Worm (Caenorhabditis elegans): ENCODE measurements around the gene sedl-1.

The sedl-1 gene

ce11 chrX:1464699-1465098 is 24.6 kb upstream of the sedl-1 start, which contains the start of gene D1005.6:
TSS of gene D1005.6 (minus strand) at chrX:1464799.
- TF ChIP-seq lin-11 (tag; optimal IDR thresholded peaks at IDR 0.05) (no peak), hlh-6 (tag; optimal IDR thresholded peaks at IDR 0.05) (no peak), ceh-31 (tag; optimal IDR thresholded peaks at IDR 0.05) (no peak), Y22D7AL.16 (tag; optimal IDR thresholded peaks at IDR 0.05) (no peak), pag-3 (tag; optimal IDR thresholded peaks at IDR 0.05; ENCODE audit: borderline replicate concordance) (no peak), pha-4 (tag; optimal IDR thresholded peaks at IDR 0.05) (no peak), zip-5 (tag; optimal IDR thresholded peaks at IDR 0.05) (no peak), hlh-8 (tag; optimal IDR thresholded peaks at IDR 0.05) (no peak), ref-2 (tag; optimal IDR thresholded peaks at IDR 0.05) (no peak), unc-3 (GFP tag; conservative IDR thresholded peaks at IDR 0.05) (no peak), unc-3 (tag; optimal IDR thresholded peaks at IDR 0.05) (no peak), ceh-30 (tag; optimal IDR thresholded peaks at IDR 0.05) (no peak), ama-1 (optimal IDR thresholded peaks at IDR 0.05) (no peak), T23F11.4 (GFP tag; optimal IDR thresholded peaks at IDR 0.05) (no peak), ceh-19 (GFP tag; optimal IDR thresholded peaks at IDR 0.05) (no peak), unc-55 (GFP tag; optimal IDR thresholded peaks at IDR 0.05) (no peak), ets-4 (tag; optimal IDR thresholded peaks at IDR 0.05) (no peak), nfya-1 (tag; optimal IDR thresholded peaks at IDR 0.05) (no peak)

ce11 chrX:1459756-1460155 is 19.7 kb upstream of the sedl-1 start:
- no peak for TF ChIP-seq madf-2 (tag; optimal IDR thresholded peaks at IDR 0.05)
- TF ChIP-seq pax-1 (tag; optimal IDR thresholded peaks at IDR 0.05): no peak
- no peak for TF ChIP-seq ceh-22 (tag; optimal IDR thresholded peaks at IDR 0.05)
- TF ChIP-seq fkh-6 (tag; optimal IDR thresholded peaks at IDR 0.05): no peak
- TF ChIP-seq ceh-14 (tag; optimal IDR thresholded peaks at IDR 0.05): no peak
- TF ChIP-seq nhr-232 (tag; optimal IDR thresholded peaks at IDR 0.05): no peak
- TF ChIP-seq tbx-7 (tag; optimal IDR thresholded peaks at IDR 0.05): no peak
- no peak for TF ChIP-seq sox-2 (GFP tag; IDR thresholded peaks at IDR 0.05)
- TF ChIP-seq hlh-6 (tag; optimal IDR thresholded peaks at IDR 0.05): no peak
- TF ChIP-seq C38D4.7 (GFP tag; optimal IDR thresholded peaks at IDR 0.05): no peak
- TF ChIP-seq unc-55 (GFP tag; optimal IDR thresholded peaks at IDR 0.05): no peak
- no peak for TF ChIP-seq Y22D7AL.16 (tag; optimal IDR thresholded peaks at IDR 0.05)
- no peak for TF ChIP-seq F13H6.1 (tag; optimal IDR thresholded peaks at IDR 0.05)
- no peak for TF ChIP-seq K02D7.2 (tag; optimal IDR thresholded peaks at IDR 0.05)
- TF ChIP-seq eyg-1 (tag; optimal IDR thresholded peaks at IDR 0.05): no peak
- no peak for TF ChIP-seq sdc-2 (tag; optimal IDR thresholded peaks at IDR 0.05)
- TF ChIP-seq mec-3 (tag; optimal IDR thresholded peaks at IDR 0.05; ENCODE audit: borderline replicate concordance): no peak
- no peak for TF ChIP-seq ceh-48 (tag; optimal IDR thresholded peaks at IDR 0.05)
- no peak for TF ChIP-seq ceh-24 (tag; optimal IDR thresholded peaks at IDR 0.05)

DNA sequence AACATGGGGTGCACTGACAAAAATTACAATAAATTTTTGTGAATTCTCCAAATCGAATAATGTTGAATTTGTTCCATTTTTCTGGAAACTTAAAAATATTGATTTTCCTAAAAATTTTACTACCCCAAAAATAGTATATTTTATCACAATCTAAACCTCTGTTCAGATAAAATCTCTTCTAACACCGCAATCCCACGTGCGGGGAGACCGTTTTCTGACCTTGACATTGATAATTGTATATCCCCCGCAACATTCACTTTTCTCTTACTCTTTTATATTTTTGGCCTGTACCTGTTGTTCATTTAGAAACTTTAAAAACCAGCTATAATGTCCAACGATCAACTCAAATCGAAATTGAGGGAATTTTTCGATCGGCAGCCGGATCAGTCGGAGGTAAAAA is 18.7 kb upstream of the sedl-1 start, which contains the start of gene D1005.2:
Gene D1005.2 (plus strand): TSS at position 230 of the 400 bp plus-strand sequence.
- TF ChIP-seq che-1 (tag; optimal IDR thresholded peaks at IDR 0.05) (no peak), ceh-18 (tag; optimal IDR thresholded peaks at IDR 0.05) (no peak), Y22D7AL.16 (tag; optimal IDR thresholded peaks at IDR 0.05) (no peak), pqm-1 (tag; optimal IDR thresholded peaks at IDR 0.05) (no peak), syd-9 (tag; optimal IDR thresholded peaks at IDR 0.05) (no peak), unc-55 (GFP tag; optimal IDR thresholded peaks at IDR 0.05) (no peak), ceh-19 (GFP tag; optimal IDR thresholded peaks at IDR 0.05) (no peak), npax-4 (tag; optimal IDR thresholded peaks at IDR 0.05) (no peak), unc-3 (GFP tag; conservative IDR thresholded peaks at IDR 0.05) (no peak), unc-3 (tag; optimal IDR thresholded peaks at IDR 0.05) (no peak), ref-2 (tag; optimal IDR thresholded peaks at IDR 0.05) (no peak), ama-1 (optimal IDR thresholded peaks at IDR 0.05) (no peak), K02D7.2 (tag; optimal IDR thresholded peaks at IDR 0.05) (no peak)
